Worm (Caenorhabditis elegans) whole organism, mixed stage, embryonic: ENCODE results near the gene str-118.

ENCODE experiments used
- ces-1 ChIP-seq: fragments of 150-350 bp; optimal IDR thresholded peaks from 2 replicates; lab custom pipeline; 2014; ENCODE audit warnings: missing biosample characterization, missing genetic modification reagents, missing genetic modification characterization
- lin-13 ChIP-seq: fragments of 150-350 bp; optimal IDR thresholded peaks from 2 replicates; lab custom pipeline; 2014; ENCODE audit warnings: missing biosample characterization, missing genetic modification characterization
- pha-4 ChIP-seq: fragments of 150-350 bp; optimal IDR thresholded peaks from 2 replicates; lab custom pipeline; 2018; ENCODE audit warnings: missing biosample characterization, missing genetic modification reagents, missing genetic modification characterization
- snpc-4 ChIP-seq: fragments of 150-350 bp; optimal IDR thresholded peaks from 2 replicates; lab custom pipeline; 2014; ENCODE audit warnings: missing biosample characterization, missing genetic modification characterization

DNA sequence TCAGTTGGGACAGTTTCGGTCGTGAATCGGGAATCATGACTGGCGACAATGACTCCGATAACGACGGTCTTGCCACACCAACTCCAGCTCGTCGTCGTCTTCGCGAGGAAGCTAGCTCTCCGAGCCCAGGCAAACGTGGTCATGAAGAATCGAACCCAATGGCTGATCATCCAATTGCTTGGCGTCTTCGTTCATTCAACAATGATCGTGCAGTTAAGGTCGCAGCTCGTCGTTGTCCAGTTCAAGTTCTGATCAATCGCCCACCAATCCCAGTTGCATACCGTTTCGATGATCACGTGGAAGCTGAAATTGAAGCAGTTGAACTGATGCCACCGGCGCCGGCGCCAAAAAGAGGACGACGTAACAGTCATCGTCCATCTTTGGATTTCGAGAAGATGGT, 4.8 kb upstream of the str-118 start:
- no peak for TF ChIP-seq snpc-4 (tag; lab: Kevin White, UChicago)
- TF ChIP-seq lin-13: no peak
- no peak for TF ChIP-seq ces-1 (GFP tag; lab: Kevin White, UChicago)
- no peak for TF ChIP-seq pha-4 (tag; lab: Kevin White, UChicago)
